Worm (Caenorhabditis elegans): ENCODE results near the gene clec-175.

ce11 chrIV:4463132-4463531, 41.0 kb downstream of the clec-175 start, which contains the start of gene M01H9.2:
- TF ChIP-seq scrt-1 (GFP tag; IDR thresholded peaks at IDR 0.05) (no peak), ama-1 (optimal IDR thresholded peaks at IDR 0.05) (no peak), tbx-11 (GFP tag; IDR thresholded peaks at IDR 0.05) (no peak), aly-1 (tag; optimal IDR thresholded peaks at IDR 0.05) (no peak)

Data from whole organism, early embryonic.